Worm (Caenorhabditis elegans) whole organism, midembryonic: ENCODE data around the gene crn-6.

Source experiments
- med-1 ChIP-seq: sonication (generic microtip); optimal IDR thresholded peaks from 2 replicates; lab custom pipeline; 2017; ENCODE audit warnings: missing genetic modification characterization, mild to moderate bottlenecking, missing compliant biosample characterization, antibody characterized with exemption, missing genetic modification reagents; ENCODE audit not compliant: insufficient read depth
- ztf-23 ChIP-seq: fragments of 200-800 bp; sonication (Bioruptor generic); IDR thresholded peaks from 2 replicates; pipeline ENCODE4 v1.3.6; 2022; ENCODE audit warnings: missing genetic modification reagents, missing genetic modification characterization, missing compliant biosample characterization

ce11 chrIII:9385543-9385942 is 18.5 kb downstream of the crn-6 start, which contains the start of gene C38C10.3:
- TF ChIP-seq ztf-23 (GFP tag; lab: Robert Waterston, UW), result no peak
- TF ChIP-seq med-1 (GFP tag; lab: Kevin White, UChicago), result no peak
